Worm (Caenorhabditis elegans) whole organism, L3 larva: ENCODE results near the gene sws-1.
A peak's percentile ranks its signal among the peaks of the same experiment; 100 is the strongest.

Experiments
- R02D3.7 ChIP-seq: fragments of 150-350 bp; optimal IDR thresholded peaks from 2 replicates; lab custom pipeline; 2014; ENCODE audit warnings: missing biosample characterization, missing genetic modification characterization
- ZK546.5 ChIP-seq: sonication (generic microtip); optimal IDR thresholded peaks from 2 replicates; lab custom pipeline; 2017; ENCODE audit warnings: missing biosample characterization, missing genetic modification characterization
- aly-2 ChIP-seq: fragments of 150-350 bp; optimal IDR thresholded peaks from 2 replicates; lab custom pipeline; 2014; ENCODE audit warnings: missing biosample characterization, missing genetic modification characterization
- ama-1 ChIP-seq: fragments of 150-350 bp; optimal IDR thresholded peaks from 2 replicates; lab custom pipeline; 2018
- ceh-16 ChIP-seq: sonication (generic microtip); optimal IDR thresholded peaks from 2 replicates; lab custom pipeline; 2017; ENCODE audit warnings: missing biosample characterization, missing genetic modification characterization
- ceh-28 ChIP-seq: fragments of 150-350 bp; optimal IDR thresholded peaks from 2 replicates; lab custom pipeline; 2014; ENCODE audit warnings: missing biosample characterization, missing genetic modification reagents, missing genetic modification characterization
- ceh-82 ChIP-seq: fragments of 150-350 bp; optimal IDR thresholded peaks from 2 replicates; lab custom pipeline; 2014; ENCODE audit warnings: missing biosample characterization, missing genetic modification characterization
- ceh-9 ChIP-seq: sonication (generic microtip); optimal IDR thresholded peaks from 2 replicates; lab custom pipeline; 2018; ENCODE audit warnings: missing biosample characterization, missing genetic modification characterization
- daf-12 ChIP-seq: fragments of 150-350 bp; optimal IDR thresholded peaks from 2 replicates; lab custom pipeline; 2014; ENCODE audit warnings: missing biosample characterization, missing genetic modification reagents, missing genetic modification characterization
- egl-27 ChIP-seq: sonication (generic microtip); optimal IDR thresholded peaks from 4 replicates; lab custom pipeline; 2017; ENCODE audit warnings: missing biosample characterization, missing genetic modification reagents, missing genetic modification characterization
- egl-5 ChIP-seq: fragments of 150-350 bp; optimal IDR thresholded peaks from 2 replicates; lab custom pipeline; 2017; ENCODE audit warnings: missing biosample characterization, missing genetic modification reagents, missing genetic modification characterization, inconsistent platforms
- elt-1 ChIP-seq: fragments of 150-350 bp; optimal IDR thresholded peaks from 2 replicates; lab custom pipeline; 2014; ENCODE audit warnings: missing biosample characterization, missing genetic modification characterization
- elt-2 ChIP-seq: sonication (generic microtip); optimal IDR thresholded peaks from 2 replicates; lab custom pipeline; 2016; ENCODE audit warnings: missing genetic modification reagents, mild to moderate bottlenecking, missing genetic modification characterization, missing compliant biosample characterization
- elt-3 ChIP-seq, 3 experiments: fragments of 150-350 bp in 1 of 3; sonication (generic microtip) in 2 of 3; optimal IDR thresholded peaks; 2 replicates in 2 of 3; 4 replicates in 1 of 3; lab custom pipeline; 2014 to 2017; ENCODE audit warnings: missing biosample characterization in 3 of 3, missing genetic modification characterization in 3 of 3
- eor-1 ChIP-seq, 2 experiments: fragments of 150-350 bp; optimal IDR thresholded peaks; 2 replicates each; lab custom pipeline; 2014 to 2018; ENCODE audit warnings: missing biosample characterization in 2 of 2, missing genetic modification characterization in 2 of 2
- fkh-10 ChIP-seq: sonication (generic microtip); optimal IDR thresholded peaks from 2 replicates; lab custom pipeline; 2017; ENCODE audit warnings: missing biosample characterization, missing genetic modification reagents, missing genetic modification characterization
- fkh-2 ChIP-seq: fragments of 150-350 bp; optimal IDR thresholded peaks from 2 replicates; lab custom pipeline; 2014; ENCODE audit warnings: missing biosample characterization, missing genetic modification reagents, missing genetic modification characterization
- fos-1 ChIP-seq: fragments of 150-350 bp; optimal IDR thresholded peaks from 2 replicates; lab custom pipeline; 2014; ENCODE audit warnings: missing biosample characterization, missing genetic modification characterization
- hmg-11 ChIP-seq: sonication (generic microtip); optimal IDR thresholded peaks from 2 replicates; lab custom pipeline; 2016; ENCODE audit warnings: missing genetic modification characterization, missing compliant biosample characterization
- jun-1 ChIP-seq: fragments of 150-350 bp; optimal IDR thresholded peaks from 2 replicates; lab custom pipeline; 2014; ENCODE audit warnings: missing biosample characterization, missing genetic modification reagents, missing genetic modification characterization
- lin-15B ChIP-seq: fragments of 150-350 bp; optimal IDR thresholded peaks from 2 replicates; lab custom pipeline; 2014; ENCODE audit warnings: missing biosample characterization, missing genetic modification characterization
- lin-39 ChIP-seq: fragments of 150-350 bp; optimal IDR thresholded peaks from 2 replicates; lab custom pipeline; 2018; ENCODE audit warnings: missing biosample characterization, missing genetic modification reagents, missing genetic modification characterization
- lsy-12 ChIP-seq: sonication (generic microtip); optimal IDR thresholded peaks from 2 replicates; lab custom pipeline; 2016; ENCODE audit warnings: mild to moderate bottlenecking, missing genetic modification characterization, missing compliant biosample characterization
- mdl-1 ChIP-seq: fragments of 150-350 bp; optimal IDR thresholded peaks from 2 replicates; lab custom pipeline; 2014; ENCODE audit warnings: missing biosample characterization, missing genetic modification characterization
- mml-1 ChIP-seq: fragments of 150-350 bp; sonication (generic microtip); optimal IDR thresholded peaks from 3 replicates; lab custom pipeline; 2014; ENCODE audit warnings: missing biosample characterization, missing genetic modification characterization
- nfya-1 ChIP-seq: sonication (generic microtip); optimal IDR thresholded peaks from 2 replicates; lab custom pipeline; 2017; ENCODE audit warnings: missing genetic modification characterization, mild to moderate bottlenecking, missing compliant biosample characterization, antibody characterized with exemption, moderate library complexity; ENCODE audit not compliant: insufficient read depth
- nhr-11 ChIP-seq: fragments of 150-350 bp; optimal IDR thresholded peaks from 2 replicates; lab custom pipeline; 2014; ENCODE audit warnings: missing biosample characterization, missing genetic modification characterization
- nhr-12 ChIP-seq: fragments of 150-350 bp; optimal IDR thresholded peaks from 2 replicates; lab custom pipeline; 2014; ENCODE audit warnings: missing biosample characterization, missing genetic modification characterization
- nhr-23 ChIP-seq: fragments of 150-350 bp; optimal IDR thresholded peaks from 2 replicates; lab custom pipeline; 2014; ENCODE audit warnings: missing biosample characterization, missing genetic modification reagents, missing genetic modification characterization
- nhr-237 ChIP-seq: fragments of 150-350 bp; optimal IDR thresholded peaks from 2 replicates; lab custom pipeline; 2014; ENCODE audit warnings: missing biosample characterization, missing genetic modification characterization
- nhr-25 ChIP-seq: sonication (generic microtip); optimal IDR thresholded peaks from 2 replicates; lab custom pipeline; 2017; ENCODE audit warnings: missing biosample characterization, missing genetic modification characterization
- nhr-28 ChIP-seq: fragments of 150-350 bp; optimal IDR thresholded peaks from 2 replicates; lab custom pipeline; 2014; ENCODE audit warnings: missing biosample characterization, missing genetic modification characterization
- nhr-43 ChIP-seq: sonication (generic microtip); optimal IDR thresholded peaks from 2 replicates; lab custom pipeline; 2016; ENCODE audit warnings: mild to moderate bottlenecking, missing genetic modification characterization, missing compliant biosample characterization; ENCODE audit not compliant: poor library complexity, severe bottlenecking
- nhr-67 ChIP-seq: fragments of 150-350 bp; optimal IDR thresholded peaks from 2 replicates; lab custom pipeline; 2014; ENCODE audit warnings: missing biosample characterization, missing genetic modification characterization
- nhr-76 ChIP-seq: fragments of 150-350 bp; sonication (generic microtip); optimal IDR thresholded peaks from 5 replicates; lab custom pipeline; 2014; ENCODE audit warnings: missing biosample characterization, missing genetic modification characterization
- nhr-77 ChIP-seq: fragments of 150-350 bp; optimal IDR thresholded peaks from 2 replicates; lab custom pipeline; 2014; ENCODE audit warnings: missing biosample characterization, missing genetic modification characterization
- pha-4 ChIP-seq: fragments of 150-350 bp; optimal IDR thresholded peaks from 2 replicates; lab custom pipeline; 2014; ENCODE audit warnings: missing biosample characterization, missing genetic modification reagents, missing genetic modification characterization
- pqm-1 ChIP-seq: fragments of 150-350 bp; optimal IDR thresholded peaks from 2 replicates; lab custom pipeline; 2017; ENCODE audit warnings: missing biosample characterization, missing genetic modification characterization, inconsistent platforms
- sea-2 ChIP-seq: fragments of 150-350 bp; sonication (generic microtip); optimal IDR thresholded peaks from 4 replicates; lab custom pipeline; 2014; ENCODE audit warnings: missing biosample characterization, missing genetic modification reagents, missing genetic modification characterization
- skn-1 ChIP-seq: fragments of 150-350 bp; optimal IDR thresholded peaks from 2 replicates; lab custom pipeline; 2014; ENCODE audit warnings: missing biosample characterization, missing genetic modification characterization
- snpc-4 ChIP-seq: fragments of 150-350 bp; optimal IDR thresholded peaks from 2 replicates; lab custom pipeline; 2014; ENCODE audit warnings: missing biosample characterization, missing genetic modification characterization
- tbx-2 ChIP-seq: sonication (generic microtip); optimal IDR thresholded peaks from 2 replicates; lab custom pipeline; 2016; ENCODE audit warnings: mild to moderate bottlenecking, missing genetic modification characterization, missing compliant biosample characterization
- unc-39 ChIP-seq: sonication (generic microtip); optimal IDR thresholded peaks from 4 replicates; lab custom pipeline; 2017; ENCODE audit warnings: missing biosample characterization, missing genetic modification characterization
- unc-62 ChIP-seq: fragments of 150-350 bp; sonication (generic microtip); optimal IDR thresholded peaks from 4 replicates; lab custom pipeline; 2014; ENCODE audit warnings: missing biosample characterization, missing genetic modification reagents, missing genetic modification characterization
- zag-1 ChIP-seq: fragments of 150-350 bp; optimal IDR thresholded peaks from 2 replicates; lab custom pipeline; 2014; ENCODE audit warnings: missing biosample characterization, missing genetic modification characterization
- ztf-11 ChIP-seq: fragments of 150-350 bp; optimal IDR thresholded peaks from 2 replicates; lab custom pipeline; 2014; ENCODE audit warnings: missing biosample characterization, missing genetic modification characterization
- ztf-4 ChIP-seq: fragments of 150-350 bp; optimal IDR thresholded peaks from 2 replicates; lab custom pipeline; 2014; ENCODE audit warnings: missing biosample characterization, missing genetic modification characterization

sws-1 gene

ce11 chrV:18969590-18970105 lies 11.6 kb downstream of the sws-1 start, which contains the start of gene Y39B6A.42:
Gene Y39B6A.42 (minus strand): TSS chrV:18969640.
- TF ChIP-seq nhr-25 (tag; lab: Kevin White, UChicago) (no peak), R02D3.7 (tag; lab: Kevin White, UChicago) (no peak), nhr-77 (tag; lab: Kevin White, UChicago) (no peak)

ce11 chrV:18967479-18968056 lies 13.7 kb downstream of the sws-1 start, which contains the start of gene Y39B6A.43:
Gene Y39B6A.43 (minus strand): TSS chrV:18967829.
- TF ChIP-seq nhr-28 (tag; lab: Kevin White, UChicago) (peak; percentile 26), lin-15B (tag; lab: Kevin White, UChicago) (peak; percentile 98), fos-1 (tag; lab: Kevin White, UChicago) (peak; percentile 25), ZK546.5 (tag; lab: Kevin White, UChicago) (peak; percentile 23), mml-1 (tag; lab: Kevin White, UChicago) (no peak), tbx-2 (peak; percentile 92), egl-27 (tag; lab: Kevin White, UChicago) (peak; percentile 79), elt-1 (peak; percentile 52), fkh-2 (tag; lab: Kevin White, UChicago) (peak; percentile 66), ceh-16 (tag; lab: Kevin White, UChicago) (no peak), zag-1 (peak; percentile 75), ztf-4 (tag; lab: Kevin White, UChicago) (peak; percentile 73), ztf-11 (tag; lab: Kevin White, UChicago) (no peak), snpc-4 (tag; lab: Kevin White, UChicago) (peak; percentile 86), nhr-43 (peak; percentile 93), pha-4 (tag; lab: Kevin White, UChicago) (peak; percentile 100), nfya-1 (peak; percentile 92), hmg-11 (tag; lab: Kevin White, UChicago) (peak; percentile 56), nhr-23 (peak; percentile 97), sea-2 (GFP tag; lab: Kevin White, UChicago) (no peak), ceh-28 (tag; lab: Kevin White, UChicago) (peak; percentile 95), egl-5 (tag; lab: Kevin White, UChicago) (peak; percentile 86), eor-1 (tag; optimal IDR thresholded peaks at IDR 0.05; lab: Kevin White, UChicago) (no peak), elt-3 (tag; optimal IDR thresholded peaks at IDR 0.05; lab: Kevin White, UChicago) (peak in 1 of 3 experiments; percentile 83), unc-62 (GFP tag; lab: Kevin White, UChicago) (peak; percentile 86), nhr-77 (tag; lab: Kevin White, UChicago) (peak; percentile 86), lin-39 (tag; lab: Kevin White, UChicago) (peak; percentile 87), nhr-11 (tag; lab: Kevin White, UChicago) (peak; percentile 65), nhr-12 (tag; lab: Kevin White, UChicago) (no peak), lsy-12 (tag; lab: Kevin White, UChicago) (peak; percentile 93), nhr-237 (tag; lab: Kevin White, UChicago) (no peak), nhr-76 (tag; lab: Kevin White, UChicago) (peak; percentile 68), elt-2 (tag; lab: Kevin White, UChicago) (peak; percentile 88), ceh-9 (tag; lab: Kevin White, UChicago) (no peak), daf-12 (tag; lab: Kevin White, UChicago) (no peak), mdl-1 (tag; lab: Kevin White, UChicago) (no peak), pqm-1 (tag; lab: Kevin White, UChicago) (peak; percentile 66), aly-2 (tag; lab: Kevin White, UChicago) (peak; percentile 84), nhr-25 (tag; lab: Kevin White, UChicago) (peak; percentile 88), nhr-67 (tag; lab: Kevin White, UChicago) (peak; percentile 41), ama-1 (lab: Kevin White, UChicago) (peak; percentile 53), skn-1 (tag; lab: Kevin White, UChicago) (peak; percentile 94), jun-1 (tag; lab: Kevin White, UChicago) (peak; percentile 95), R02D3.7 (tag; lab: Kevin White, UChicago) (peak; percentile 92), fkh-10 (peak; percentile 66), ceh-82 (peak; percentile 95), unc-39 (tag; lab: Kevin White, UChicago) (peak; percentile 62)
